Fruit fly (Drosophila melanogaster): Measurements from ENCODE around the gene Icmt.
A peak's percentile ranks its signal among the peaks of the same experiment; 100 is the strongest.

Icmt gene

dm6 chr3L:13007946-13008462 lies 10.1 kb upstream of the Icmt start (continued):
- TF ChIP-seq tna (GFP tag; IDR thresholded peaks at IDR 0.05; ENCODE audit: partially characterized antibody) (peak; percentile 27; the same call in 1 of the 2 replicates), Dref (GFP tag; IDR thresholded peaks at IDR 0.05) (peak; percentile 75), NC2α (GFP tag; optimal IDR thresholded peaks at IDR 0.05) (no peak), CG14965 (GFP tag; optimal IDR thresholded peaks at IDR 0.05; ENCODE audit: borderline replicate concordance) (no peak), fd64A (GFP tag; optimal IDR thresholded peaks at IDR 0.05) (no peak), gfzf (GFP tag; optimal IDR thresholded peaks at IDR 0.05) (peak; percentile 4), bowl (GFP tag; IDR thresholded peaks at IDR 0.05) (no peak), MBD-R2 (GFP tag; IDR thresholded peaks at IDR 0.05) (peak; percentile 48), CG7839 (tag; optimal IDR thresholded peaks at IDR 0.05) (peak; percentile 13), CG2120 (GFP tag; optimal IDR thresholded peaks at IDR 0.05) (no peak), CG4282 (GFP tag; optimal IDR thresholded peaks at IDR 0.05) (no peak), Hsf (GFP tag; optimal IDR thresholded peaks at IDR 0.05) (no peak), CG10366 (GFP tag; IDR thresholded peaks at IDR 0.05) (no peak), prd (optimal IDR thresholded peaks at IDR 0.05) (no peak), prd (GFP tag; IDR thresholded peaks at IDR 0.05) (no peak), Mes4 (GFP tag; optimal IDR thresholded peaks at IDR 0.05) (no peak), fd96Cb (tag; optimal IDR thresholded peaks at IDR 0.05) (no peak), Bgb (GFP tag; IDR thresholded peaks at IDR 0.05; ENCODE audit: partially characterized antibody) (peak; percentile 82), chm (GFP tag; IDR thresholded peaks at IDR 0.05) (no peak), CG3995 (GFP tag; optimal IDR thresholded peaks at IDR 0.05) (peak; percentile 69), CG11398 (GFP tag; optimal IDR thresholded peaks at IDR 0.05) (no peak), CG2199 (GFP tag; IDR thresholded peaks at IDR 0.05) (no peak), repo (GFP tag; optimal IDR thresholded peaks at IDR 0.05) (no peak), CG17912 (GFP tag; optimal IDR thresholded peaks at IDR 0.05) (no peak), gce (GFP tag; IDR thresholded peaks at IDR 0.05) (no peak), gsb-n (tag; optimal IDR thresholded peaks at IDR 0.05) (no peak), amos (GFP tag; IDR thresholded peaks at IDR 0.05; ENCODE audit: partially characterized antibody) (peak; percentile 71), shn (GFP tag; optimal IDR thresholded peaks at IDR 0.05) (no peak), Taf1 (GFP tag; IDR thresholded peaks at IDR 0.05) (no peak), Mrtf (GFP tag; IDR thresholded peaks at IDR 0.05) (no peak), fru (optimal IDR thresholded peaks at IDR 0.05) (no peak), abd-A (tag; optimal IDR thresholded peaks at IDR 0.05) (no peak), CG9437 (GFP tag; optimal IDR thresholded peaks at IDR 0.05) (no peak)

- TF ChIP-seq CG31388 (GFP tag; optimal IDR thresholded peaks at IDR 0.05) = no peak
- no peak for TF ChIP-seq CG9727 (GFP tag; optimal IDR thresholded peaks at IDR 0.05)
- no peak for TF ChIP-seq CG17361 (GFP tag; IDR thresholded peaks at IDR 0.05)
- no peak for TF ChIP-seq Spps (tag; optimal IDR thresholded peaks at IDR 0.05)
- TF ChIP-seq amos (GFP tag; IDR thresholded peaks at IDR 0.05; ENCODE audit: partially characterized antibody) = peak; percentile 32; the same call in 1 of the 2 replicates
- no peak for TF ChIP-seq z (GFP tag; IDR thresholded peaks at IDR 0.05)
- TF ChIP-seq Awh (GFP tag; IDR thresholded peaks at IDR 0.05) = no peak
- TF ChIP-seq zen (tag; optimal IDR thresholded peaks at IDR 0.05) = peak; percentile 29
- TF ChIP-seq CG10462 (GFP tag; optimal IDR thresholded peaks at IDR 0.05) = no peak
- TF ChIP-seq Med (GFP tag) = peak; percentile 52
- no peak for TF ChIP-seq ap (GFP tag; IDR thresholded peaks at IDR 0.05)
- TF ChIP-seq HLHmδ (GFP tag; optimal IDR thresholded peaks at IDR 0.05) = no peak
- TF ChIP-seq CG16813 (GFP tag; IDR thresholded peaks at IDR 0.05; ENCODE audit: partially characterized antibody) = 0 out of 3 replicates have a peak, but pooled peaks have one; percentile 35
- no peak for TF ChIP-seq CG6654 (GFP tag; optimal IDR thresholded peaks at IDR 0.05)
- no peak for TF ChIP-seq Dfd (GFP tag; optimal IDR thresholded peaks at IDR 0.05)
- no peak for TF ChIP-seq CG10654 (GFP tag; optimal IDR thresholded peaks at IDR 0.05)
- peak; percentile 32 for TF ChIP-seq Scr (GFP tag; IDR thresholded peaks at IDR 0.05; ENCODE audit: partially characterized antibody)
- TF ChIP-seq wek (GFP tag; optimal IDR thresholded peaks at IDR 0.05) = no peak
- TF ChIP-seq Fer3 (tag; optimal IDR thresholded peaks at IDR 0.05) = no peak
- no peak for TF ChIP-seq Six4 (GFP tag; optimal IDR thresholded peaks at IDR 0.05)
- TF ChIP-seq Sry-δ (GFP tag; optimal IDR thresholded peaks at IDR 0.05) = peak; percentile 57
- TF ChIP-seq CG7745 (tag; optimal IDR thresholded peaks at IDR 0.05) = no peak
These were observed 6.6 kb upstream of the Icmt start, which contains the start of gene Cul6 for dm6 chr3L:13011511-13011910. Cul6 (minus strand) TSS chr3L:13011685.

Data from whole organism, embryonic.